Fruit fly (Drosophila melanogaster) whole organism, wandering third instar larva: ENCODE data around the gene CG12024.

Experiments
- Abd-B ChIP-seq: fragments of >200 bp; optimal IDR thresholded peaks from 2 replicates; lab custom pipeline; 2017; ENCODE audit warnings: missing biosample characterization, missing genetic modification characterization
- CG32264 ChIP-seq: fragments of 200-800 bp; sonication (Bioruptor generic); optimal IDR thresholded peaks from 2 replicates; lab custom pipeline; 2016; ENCODE audit warnings: missing biosample characterization, missing genetic modification characterization
- CG9705 ChIP-seq: fragments of 200-800 bp; sonication (Bioruptor generic); optimal IDR thresholded peaks from 2 replicates; lab custom pipeline; 2018; ENCODE audit warnings: missing biosample characterization, mild to moderate bottlenecking, missing genetic modification characterization
- CrebA ChIP-seq: fragments of 200-800 bp; sonication (Bioruptor generic); optimal IDR thresholded peaks from 2 replicates; lab custom pipeline; 2016; ENCODE audit warnings: missing biosample characterization, mild to moderate bottlenecking, missing genetic modification characterization, borderline replicate concordance
- Dfd ChIP-seq: fragments of >200 bp; optimal IDR thresholded peaks from 2 replicates; lab custom pipeline; 2017; ENCODE audit warnings: missing biosample characterization, missing genetic modification characterization
- Dif ChIP-seq: fragments of 200-275, 200-300 bp; sonication (Bioruptor generic); optimal IDR thresholded peaks from 2 replicates; lab custom pipeline; 2018; ENCODE audit warnings: missing biosample characterization, missing genetic modification characterization; ENCODE audit not compliant: partially characterized antibody
- GATAd ChIP-seq: sonication (Bioruptor generic); optimal IDR thresholded peaks from 2 replicates; lab custom pipeline; 2016; ENCODE audit warnings: missing biosample characterization, missing genetic modification characterization
- HLH106 ChIP-seq: fragments of 200-800 bp; optimal IDR thresholded peaks from 3 replicates; lab custom pipeline; 2019; ENCODE audit warnings: missing biosample characterization, mild to moderate bottlenecking, missing genetic modification characterization, moderate library complexity
- Hnf4 ChIP-seq: fragments of 200-800 bp; sonication (Bioruptor generic); optimal IDR thresholded peaks from 2 replicates; lab custom pipeline; 2016; ENCODE audit warnings: missing biosample characterization, mild to moderate bottlenecking, missing genetic modification characterization
- Hr78 ChIP-seq: fragments of >200 bp; optimal IDR thresholded peaks from 2 replicates; lab custom pipeline; 2017; ENCODE audit warnings: missing biosample characterization, missing genetic modification characterization
- Hr83 ChIP-seq: fragments of 200-300 bp; sonication (Bioruptor generic); optimal IDR thresholded peaks from 2 replicates; lab custom pipeline; 2016; ENCODE audit warnings: missing biosample characterization, mild to moderate bottlenecking, missing genetic modification characterization, moderate library complexity; ENCODE audit not compliant: poor library complexity, severe bottlenecking
- Jra ChIP-seq: sonication (Bioruptor generic); optimal IDR thresholded peaks from 2 replicates; lab custom pipeline; 2016; ENCODE audit warnings: missing biosample characterization, missing genetic modification characterization
- Mio ChIP-seq: sonication (Bioruptor generic); optimal IDR thresholded peaks from 2 replicates; lab custom pipeline; 2016; ENCODE audit warnings: missing biosample characterization, missing genetic modification characterization
- Myc ChIP-seq: fragments of >200 bp; optimal IDR thresholded peaks from 2 replicates; lab custom pipeline; 2017
- N ChIP-seq: fragments of >200 bp; optimal IDR thresholded peaks from 2 replicates; lab custom pipeline; 2018; ENCODE audit warnings: missing biosample characterization, missing external identifiers, missing genetic modification characterization
- OdsH ChIP-seq: fragments of 200-800 bp; sonication (Bioruptor generic); optimal IDR thresholded peaks from 2 replicates; lab custom pipeline; 2016; ENCODE audit warnings: missing biosample characterization, mild to moderate bottlenecking, missing genetic modification characterization
- Rel ChIP-seq, 2 experiments: fragments of 200-800 bp; sonication (Bioruptor generic) in 1 of 2; optimal IDR thresholded peaks; 2 replicates in 1 of 2; 3 replicates in 1 of 2; lab custom pipeline; 2016 to 2019; ENCODE audit warnings: mild to moderate bottlenecking in 2 of 2, missing biosample characterization in 2 of 2, missing genetic modification characterization in 2 of 2, moderate library complexity in 1 of 2
- Sp1 ChIP-seq: fragments of 200-800 bp; sonication (Bioruptor generic); optimal IDR thresholded peaks from 3 replicates; lab custom pipeline; 2019; ENCODE audit warnings: missing biosample characterization, mild to moderate bottlenecking, missing genetic modification characterization, moderate library complexity
- Vsx2 ChIP-seq: fragments of 200-300, 225-300 bp; sonication (Bioruptor generic); optimal IDR thresholded peaks from 2 replicates; lab custom pipeline; 2018; ENCODE audit warnings: missing biosample characterization, missing genetic modification characterization; ENCODE audit not compliant: partially characterized antibody
- br ChIP-seq: fragments of 200-800 bp; sonication (Bioruptor generic); optimal IDR thresholded peaks from 2 replicates; lab custom pipeline; 2016; ENCODE audit warnings: missing biosample characterization, missing genetic modification characterization
- brk ChIP-seq: fragments of 200-800 bp; sonication (Bioruptor generic); optimal IDR thresholded peaks from 2 replicates; lab custom pipeline; 2016; ENCODE audit warnings: missing biosample characterization, mild to moderate bottlenecking, missing genetic modification characterization
- dl ChIP-seq, 2 experiments: fragments of 175-275, 200-275 bp in 1 of 2; fragments of 200-275 bp in 1 of 2; sonication (Bioruptor generic); optimal IDR thresholded peaks; lab custom pipeline; 2018; ENCODE audit warnings: mild to moderate bottlenecking in 2 of 2, missing biosample characterization in 2 of 2, missing genetic modification characterization in 2 of 2, moderate library complexity in 2 of 2; ENCODE audit not compliant: partially characterized antibody in 2 of 2, insufficient read depth in 1 of 2
- dmrt93B ChIP-seq: fragments of 200-800 bp; sonication (Bioruptor generic); optimal IDR thresholded peaks from 2 replicates; lab custom pipeline; 2018; ENCODE audit warnings: missing biosample characterization, mild to moderate bottlenecking, missing genetic modification characterization
- dsf ChIP-seq: sonication (Bioruptor generic); optimal IDR thresholded peaks from 2 replicates; lab custom pipeline; 2016; ENCODE audit warnings: missing biosample characterization, missing genetic modification characterization, borderline replicate concordance
- ey ChIP-seq: fragments of 200-800 bp; sonication (Bioruptor generic); optimal IDR thresholded peaks from 2 replicates; lab custom pipeline; 2016; ENCODE audit warnings: missing biosample characterization, missing genetic modification characterization
- foxo ChIP-seq, 2 experiments: fragments of 200-800 bp; sonication (Bioruptor generic); optimal IDR thresholded peaks; 2 replicates in 1 of 2; 3 replicates in 1 of 2; lab custom pipeline; 2016 to 2017; ENCODE audit warnings: missing biosample characterization in 2 of 2, missing genetic modification characterization in 2 of 2
- fru ChIP-seq: fragments of 200-800 bp; sonication (Bioruptor generic); optimal IDR thresholded peaks from 3 replicates; lab custom pipeline; 2016; ENCODE audit warnings: missing biosample characterization, mild to moderate bottlenecking, missing genetic modification characterization
- h ChIP-seq: fragments of 200-800 bp; sonication (Bioruptor generic); optimal IDR thresholded peaks from 3 replicates; lab custom pipeline; 2016; ENCODE audit warnings: missing biosample characterization, mild to moderate bottlenecking, missing genetic modification characterization
- jim ChIP-seq: fragments of 175-275, 200-325 bp; sonication (Bioruptor generic); optimal IDR thresholded peaks from 2 replicates; lab custom pipeline; 2016; ENCODE audit warnings: missing biosample characterization, mild to moderate bottlenecking, missing genetic modification characterization
- lola ChIP-seq: fragments of >200 bp; optimal IDR thresholded peaks from 2 replicates; lab custom pipeline; 2017; ENCODE audit warnings: missing biosample characterization, missing genetic modification characterization
- pan ChIP-seq: fragments of >200 bp; optimal IDR thresholded peaks from 2 replicates; lab custom pipeline; 2017
- psq ChIP-seq: fragments of 200-800 bp; sonication (Bioruptor generic); optimal IDR thresholded peaks from 3 replicates; lab custom pipeline; 2017; ENCODE audit warnings: missing biosample characterization, mild to moderate bottlenecking, missing genetic modification characterization, moderate library complexity
- rgr ChIP-seq: fragments of 200-800 bp; sonication (Bioruptor generic); optimal IDR thresholded peaks from 3 replicates; lab custom pipeline; 2016; ENCODE audit warnings: missing biosample characterization, mild to moderate bottlenecking, missing genetic modification characterization
- sage ChIP-seq: fragments of 200-800 bp; sonication (Bioruptor generic); optimal IDR thresholded peaks from 2 replicates; lab custom pipeline; 2016; ENCODE audit warnings: missing biosample characterization, mild to moderate bottlenecking, missing genetic modification characterization
- sv ChIP-seq: fragments of 200-800 bp; sonication (Bioruptor generic); optimal IDR thresholded peaks from 3 replicates; lab custom pipeline; 2016; ENCODE audit warnings: missing biosample characterization, missing genetic modification characterization
- tai ChIP-seq: sonication (Bioruptor generic); optimal IDR thresholded peaks from 2 replicates; lab custom pipeline; 2016; ENCODE audit warnings: missing biosample characterization, missing genetic modification characterization
- usp ChIP-seq: fragments of >200 bp; optimal IDR thresholded peaks from 2 replicates; lab custom pipeline; 2017; ENCODE audit warnings: missing biosample characterization, missing genetic modification characterization
- woc ChIP-seq: sonication (Bioruptor generic); optimal IDR thresholded peaks from 2 replicates; lab custom pipeline; 2016; ENCODE audit warnings: missing biosample characterization, mild to moderate bottlenecking, missing genetic modification characterization

CG12024 gene

dm6 chr3L:1856467-1857350 is at the start of gene CG12024:
TSS of gene CG12024 (plus strand) at chr3L:1857165.
- TF ChIP-seq Vsx2 (GFP tag; lab: Kevin White, UChicago) (no peak), Rel (GFP tag; optimal IDR thresholded peaks at IDR 0.05; lab: Kevin White, UChicago) (no peak), Rel (tag; optimal IDR thresholded peaks at IDR 0.05; lab: Kevin White, UChicago) (peak; percentile 98), CrebA (GFP tag; lab: Kevin White, UChicago) (no peak), ey (peak; percentile 68), jim (GFP tag; lab: Kevin White, UChicago) (no peak), HLH106 (tag; lab: Kevin White, UChicago) (peak; percentile 77), sv (peak; percentile 53), rgr (GFP tag; lab: Kevin White, UChicago) (peak; percentile 62), N (GFP tag; lab: Kevin White, UChicago) (peak; percentile 85), Jra (GFP tag; lab: Kevin White, UChicago) (peak; percentile 70), h (GFP tag; lab: Kevin White, UChicago) (peak; percentile 55), OdsH (GFP tag; lab: Kevin White, UChicago) (peak; percentile 42), dmrt93B (GFP tag; lab: Kevin White, UChicago) (peak; percentile 56), psq (peak; percentile 41), Hnf4 (GFP tag; lab: Kevin White, UChicago) (peak; percentile 62), Hr83 (GFP tag; lab: Kevin White, UChicago) (no peak), brk (peak; percentile 58), GATAd (no peak), lola (GFP tag; lab: Kevin White, UChicago) (no peak), Myc (peak; percentile 51), fru (GFP tag; lab: Kevin White, UChicago) (peak; percentile 75), sage (GFP tag; lab: Kevin White, UChicago) (no peak), foxo (GFP tag; optimal IDR thresholded peaks at IDR 0.05; lab: Kevin White, UChicago) (peak in 1 of 2 experiments; percentile 79), woc (GFP tag; lab: Kevin White, UChicago) (peak; percentile 70), dsf (GFP tag; lab: Kevin White, UChicago) (peak; percentile 47), tai (GFP tag; lab: Kevin White, UChicago) (no peak), CG9705 (GFP tag; lab: Kevin White, UChicago) (peak; percentile 64), br (peak; percentile 60), pan (lab: Kevin White, UChicago) (no peak), Dif (GFP tag; lab: Kevin White, UChicago) (no peak), Hr78 (GFP tag; lab: Kevin White, UChicago) (no peak)

DNA sequence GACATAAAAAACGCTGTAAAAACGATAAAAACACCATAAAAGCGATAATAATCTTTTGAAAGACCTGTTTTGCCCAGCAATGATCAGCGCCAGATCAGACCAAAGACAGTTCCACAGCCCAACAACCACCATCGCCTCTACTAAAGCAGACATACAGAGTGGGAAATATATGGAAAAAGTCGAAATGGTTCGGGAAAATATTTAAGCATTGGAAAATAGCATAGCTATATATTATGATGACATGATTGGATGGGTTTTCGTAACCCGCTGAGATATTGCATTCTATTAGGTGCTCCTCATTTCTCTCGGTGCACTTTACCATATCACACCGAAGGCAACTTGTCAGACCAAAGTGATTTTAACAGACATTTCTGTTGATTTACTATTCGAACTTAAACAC is 48.3 kb upstream of the CG12024 start:
- TF ChIP-seq sage (GFP tag; lab: Kevin White, UChicago) (no peak), dl (GFP tag; optimal IDR thresholded peaks at IDR 0.05; lab: Kevin White, UChicago; ENCODE audit: insufficient read depth in 1 of 2, partially characterized antibody in 2 of 2) (no peak), CrebA (GFP tag; lab: Kevin White, UChicago) (no peak), brk (no peak), foxo (GFP tag; optimal IDR thresholded peaks at IDR 0.05; lab: Kevin White, UChicago) (peak in 1 of 2 experiments; percentile 71), pan (lab: Kevin White, UChicago) (no peak), Jra (GFP tag; lab: Kevin White, UChicago) (no peak), rgr (GFP tag; lab: Kevin White, UChicago) (peak; percentile 70), Vsx2 (GFP tag; lab: Kevin White, UChicago) (no peak), Rel (GFP tag; optimal IDR thresholded peaks at IDR 0.05; lab: Kevin White, UChicago) (no peak), Rel (tag; optimal IDR thresholded peaks at IDR 0.05; lab: Kevin White, UChicago) (no peak), CG9705 (GFP tag; lab: Kevin White, UChicago) (no peak), woc (GFP tag; lab: Kevin White, UChicago) (peak; percentile 34), ey (peak; percentile 52), psq (peak; percentile 34), Hnf4 (GFP tag; lab: Kevin White, UChicago) (no peak), Mio (GFP tag; lab: Kevin White, UChicago) (no peak), Sp1 (GFP tag; lab: Kevin White, UChicago) (peak; percentile 34), dsf (GFP tag; lab: Kevin White, UChicago) (no peak), N (GFP tag; lab: Kevin White, UChicago) (no peak), Dif (GFP tag; lab: Kevin White, UChicago) (no peak), Hr83 (GFP tag; lab: Kevin White, UChicago) (no peak), OdsH (GFP tag; lab: Kevin White, UChicago) (peak; percentile 43), br (peak; percentile 71), dmrt93B (GFP tag; lab: Kevin White, UChicago) (no peak), CG32264 (no peak), Dfd (GFP tag; lab: Kevin White, UChicago) (no peak), lola (GFP tag; lab: Kevin White, UChicago) (no peak), tai (GFP tag; lab: Kevin White, UChicago) (no peak), jim (GFP tag; lab: Kevin White, UChicago) (no peak), HLH106 (tag; lab: Kevin White, UChicago) (peak; percentile 52), GATAd (no peak), Abd-B (no peak), Myc (no peak), sv (peak; percentile 90), h (GFP tag; lab: Kevin White, UChicago) (peak; percentile 77), fru (GFP tag; lab: Kevin White, UChicago) (no peak), usp (GFP tag; lab: Kevin White, UChicago) (no peak), Hr78 (GFP tag; lab: Kevin White, UChicago) (no peak)
